Worm (Caenorhabditis elegans) whole organism, midembryonic: ENCODE measurements around the gene C44F1.1.

Experiments
- T22C8.4 ChIP-seq: fragments of 200-800 bp; sonication (Bioruptor generic); IDR thresholded peaks from 2 replicates; pipeline ENCODE4 v1.3.6; 2022; ENCODE audit warnings: missing genetic modification characterization, missing compliant biosample characterization
- cog-1 ChIP-seq: sonication (generic microtip); optimal IDR thresholded peaks from 2 replicates; lab custom pipeline; 2016; ENCODE audit warnings: missing genetic modification characterization, missing compliant biosample characterization
- flt-1 ChIP-seq: fragments of 200-800 bp; sonication (Bioruptor generic); IDR thresholded peaks from 2 replicates; pipeline ENCODE4 v1.3.6; 2022; ENCODE audit warnings: missing genetic modification characterization, missing compliant biosample characterization
- klf-2 ChIP-seq: fragments of 200-800 bp; sonication (Bioruptor generic); conservative IDR thresholded peaks from 2 replicates; pipeline ENCODE4 v1.3.6; 2022; ENCODE audit warnings: missing genetic modification reagents, missing genetic modification characterization, missing compliant biosample characterization
- med-1 ChIP-seq: sonication (generic microtip); optimal IDR thresholded peaks from 2 replicates; lab custom pipeline; 2017; ENCODE audit warnings: missing genetic modification characterization, mild to moderate bottlenecking, missing compliant biosample characterization, antibody characterized with exemption, missing genetic modification reagents; ENCODE audit not compliant: insufficient read depth
- ref-1 ChIP-seq: fragments of 200-800 bp; sonication (Bioruptor generic); conservative IDR thresholded peaks from 2 replicates; pipeline ENCODE4 v1.3.6; 2022; ENCODE audit warnings: missing genetic modification reagents, missing genetic modification characterization, missing compliant biosample characterization
- tab-1 ChIP-seq: fragments of 200-800 bp; sonication (Bioruptor generic); IDR thresholded peaks from 2 replicates; pipeline ENCODE4 v1.3.6; 2022; ENCODE audit warnings: missing genetic modification characterization, missing compliant biosample characterization
- ztf-23 ChIP-seq: fragments of 200-800 bp; sonication (Bioruptor generic); IDR thresholded peaks from 2 replicates; pipeline ENCODE4 v1.3.6; 2022; ENCODE audit warnings: missing genetic modification reagents, missing genetic modification characterization, missing compliant biosample characterization
- ztf-29 ChIP-seq: fragments of 200-800 bp; sonication (Bioruptor generic); IDR thresholded peaks from 2 replicates; pipeline ENCODE4 v1.3.6; 2022; ENCODE audit warnings: missing genetic modification reagents, missing genetic modification characterization, missing compliant biosample characterization

The C44F1.1 gene

ce11 chrIII:3759312-3759711, 6.0 kb downstream of the C44F1.1 start, which contains the start of gene arcp-1:
arcp-1 (minus strand) TSS chrIII:3759412.
- TF ChIP-seq ztf-29 (GFP tag; lab: Robert Waterston, UW) (no peak), ref-1 (no peak), cog-1 (no peak), flt-1 (GFP tag; lab: Robert Waterston, UW) (no peak), klf-2 (GFP tag; lab: Robert Waterston, UW) (no peak), ztf-23 (GFP tag; lab: Robert Waterston, UW) (no peak), T22C8.4 (GFP tag; lab: Robert Waterston, UW) (no peak), med-1 (no peak), tab-1 (GFP tag; lab: Robert Waterston, UW) (no peak)

ce11 chrIII:3745138-3745537, 20.2 kb downstream of the C44F1.1 start, which contains the start of gene lin-48:
lin-48 (plus strand) TSS chrIII:3745438.
- TF ChIP-seq cog-1 = no peak
- no peak for TF ChIP-seq T22C8.4 (GFP tag; lab: Robert Waterston, UW)
- TF ChIP-seq med-1 = no peak
- TF ChIP-seq ztf-23 (GFP tag; lab: Robert Waterston, UW) = no peak
- 0 out of 2 replicates have a peak, but pooled peaks have one; percentile 2 for TF ChIP-seq ref-1
- no peak for TF ChIP-seq ztf-29 (GFP tag; lab: Robert Waterston, UW)

ce11 chrIII:3743367-3743766, 22.0 kb downstream of the C44F1.1 start:
- no peak for TF ChIP-seq flt-1 (GFP tag; lab: Robert Waterston, UW)
- no peak for TF ChIP-seq med-1
- no peak for TF ChIP-seq ztf-29 (GFP tag; lab: Robert Waterston, UW)
- TF ChIP-seq ref-1 = no peak
- no peak for TF ChIP-seq tab-1 (GFP tag; lab: Robert Waterston, UW)
- TF ChIP-seq klf-2 (GFP tag; lab: Robert Waterston, UW) = no peak
- TF ChIP-seq cog-1 = no peak
- no peak for TF ChIP-seq ztf-23 (GFP tag; lab: Robert Waterston, UW)
- no peak for TF ChIP-seq T22C8.4 (GFP tag; lab: Robert Waterston, UW)

ce11 chrIII:3742090-3742489, 23.3 kb downstream of the C44F1.1 start:
- TF ChIP-seq ref-1 (no peak), cog-1 (no peak), ztf-29 (GFP tag; lab: Robert Waterston, UW) (no peak), klf-2 (GFP tag; lab: Robert Waterston, UW) (no peak), ztf-23 (GFP tag; lab: Robert Waterston, UW) (no peak), med-1 (no peak), T22C8.4 (GFP tag; lab: Robert Waterston, UW) (no peak), flt-1 (GFP tag; lab: Robert Waterston, UW) (no peak), tab-1 (GFP tag; lab: Robert Waterston, UW) (no peak)

ce11 chrIII:3738331-3738730, 27.0 kb downstream of the C44F1.1 start:
- no peak for TF ChIP-seq ztf-29 (GFP tag; lab: Robert Waterston, UW)
- TF ChIP-seq ztf-23 (GFP tag; lab: Robert Waterston, UW) = no peak
- TF ChIP-seq med-1 = no peak
- TF ChIP-seq tab-1 (GFP tag; lab: Robert Waterston, UW) = no peak
- no peak for TF ChIP-seq T22C8.4 (GFP tag; lab: Robert Waterston, UW)
- no peak for TF ChIP-seq klf-2 (GFP tag; lab: Robert Waterston, UW)
- TF ChIP-seq flt-1 (GFP tag; lab: Robert Waterston, UW) = no peak

ce11 chrIII:3737742-3738141, 27.6 kb downstream of the C44F1.1 start:
- no peak for TF ChIP-seq ztf-29 (GFP tag; lab: Robert Waterston, UW)
- TF ChIP-seq cog-1 = no peak
- no peak for TF ChIP-seq klf-2 (GFP tag; lab: Robert Waterston, UW)
- TF ChIP-seq T22C8.4 (GFP tag; lab: Robert Waterston, UW) = no peak
- no peak for TF ChIP-seq flt-1 (GFP tag; lab: Robert Waterston, UW)
- no peak for TF ChIP-seq tab-1 (GFP tag; lab: Robert Waterston, UW)
- no peak for TF ChIP-seq med-1

- TF ChIP-seq ztf-29 (GFP tag; lab: Robert Waterston, UW) (no peak), ztf-23 (GFP tag; lab: Robert Waterston, UW) (no peak), tab-1 (GFP tag; lab: Robert Waterston, UW) (no peak), T22C8.4 (GFP tag; lab: Robert Waterston, UW) (no peak), med-1 (no peak), ref-1 (no peak), flt-1 (GFP tag; lab: Robert Waterston, UW) (no peak), klf-2 (GFP tag; lab: Robert Waterston, UW) (no peak), cog-1 (no peak)
Measured at ce11 chrIII:3736302-3736701, 29.1 kb downstream of the C44F1.1 start, which contains the start of gene F34D10.4. F34D10.4 (plus strand) TSS chrIII:3736602.

ce11 chrIII:3735509-3736255, 29.7 kb downstream of the C44F1.1 start:
- TF ChIP-seq cog-1 = no peak
- no peak for TF ChIP-seq ztf-29 (GFP tag; lab: Robert Waterston, UW)
- TF ChIP-seq tab-1 (GFP tag; lab: Robert Waterston, UW) = no peak
- TF ChIP-seq flt-1 (GFP tag; lab: Robert Waterston, UW) = no peak
- no peak for TF ChIP-seq med-1
- TF ChIP-seq ref-1 = no peak
- no peak for TF ChIP-seq klf-2 (GFP tag; lab: Robert Waterston, UW)
- no peak for TF ChIP-seq ztf-23 (GFP tag; lab: Robert Waterston, UW)
- TF ChIP-seq T22C8.4 (GFP tag; lab: Robert Waterston, UW) = no peak

ce11 chrIII:3734990-3735389, 30.4 kb downstream of the C44F1.1 start, which contains the start of gene evl-18:
evl-18 (minus strand) TSS chrIII:3735039.
- TF ChIP-seq klf-2 (GFP tag; lab: Robert Waterston, UW) (no peak), med-1 (no peak), cog-1 (no peak), flt-1 (GFP tag; lab: Robert Waterston, UW) (no peak), tab-1 (GFP tag; lab: Robert Waterston, UW) (no peak), ztf-23 (GFP tag; lab: Robert Waterston, UW) (no peak), ztf-29 (GFP tag; lab: Robert Waterston, UW) (no peak), T22C8.4 (GFP tag; lab: Robert Waterston, UW) (no peak), ref-1 (no peak)
